Worm (Caenorhabditis elegans) whole organism, midembryonic: Measurements from ENCODE around the gene nhr-147.

ENCODE experiments used
- cog-1 ChIP-seq: sonication (generic microtip); optimal IDR thresholded peaks from 2 replicates; lab custom pipeline; 2016; ENCODE audit warnings: missing genetic modification characterization, missing compliant biosample characterization
- med-1 ChIP-seq: sonication (generic microtip); optimal IDR thresholded peaks from 2 replicates; lab custom pipeline; 2017; ENCODE audit warnings: missing genetic modification characterization, mild to moderate bottlenecking, missing compliant biosample characterization, antibody characterized with exemption, missing genetic modification reagents; ENCODE audit not compliant: insufficient read depth
- ref-1 ChIP-seq: fragments of 200-800 bp; sonication (Bioruptor generic); conservative IDR thresholded peaks from 2 replicates; pipeline ENCODE4 v1.3.6; 2022; ENCODE audit warnings: missing genetic modification reagents, missing genetic modification characterization, missing compliant biosample characterization

ce11 chrV:7364951-7365350, 19.4 kb downstream of the nhr-147 start, which contains the start of gene exc-13:
- TF ChIP-seq cog-1 (tag; lab: Kevin White, UChicago) (no peak), med-1 (GFP tag; lab: Kevin White, UChicago) (no peak), ref-1 (no peak)
